Fruit fly (Drosophila melanogaster): ENCODE results near the gene CG43074.

The CG43074 gene

dm6 chr3L:3452684-3453083 lies 31.8 kb downstream of the CG43074 start (continued):
- TF ChIP-seq sens (GFP tag) = peak; percentile 54
- TF ChIP-seq tin (GFP tag; optimal IDR thresholded peaks at IDR 0.05) = no peak
- TF ChIP-seq Kr (GFP tag; optimal IDR thresholded peaks at IDR 0.05) = no peak
- TF ChIP-seq Sry-β (GFP tag; optimal IDR thresholded peaks at IDR 0.05) = peak; percentile 9
- no peak for TF ChIP-seq Hr3 (GFP tag; optimal IDR thresholded peaks at IDR 0.05)
- TF ChIP-seq Mad (GFP tag; optimal IDR thresholded peaks at IDR 0.05) = no peak
- no peak for TF ChIP-seq emc (GFP tag; optimal IDR thresholded peaks at IDR 0.05)
- TF ChIP-seq GATAe (GFP tag; conservative IDR thresholded peaks at IDR 0.05) = no peak
- 0 out of 3 replicates have a peak, but pooled peaks have one; percentile 35 for TF ChIP-seq ci (GFP tag; IDR thresholded peaks at IDR 0.05)
- no peak for TF ChIP-seq CG4617 (GFP tag; optimal IDR thresholded peaks at IDR 0.05; ENCODE audit: borderline replicate concordance)
- no peak for TF ChIP-seq CG5953 (GFP tag; IDR thresholded peaks at IDR 0.05)
- TF ChIP-seq vfl (GFP tag; optimal IDR thresholded peaks at IDR 0.05) = no peak
- TF ChIP-seq bab2 (GFP tag; optimal IDR thresholded peaks at IDR 0.05) = no peak
- TF ChIP-seq prd (optimal IDR thresholded peaks at IDR 0.05) = no peak
- TF ChIP-seq prd (GFP tag; IDR thresholded peaks at IDR 0.05) = no peak
- TF ChIP-seq aop (GFP tag; IDR thresholded peaks at IDR 0.05) = no peak
- TF ChIP-seq phol (tag; optimal IDR thresholded peaks at IDR 0.05) = no peak
- TF ChIP-seq pita (GFP tag; optimal IDR thresholded peaks at IDR 0.05) = no peak
- TF ChIP-seq CG17802 (tag; optimal IDR thresholded peaks at IDR 0.05) = no peak

dm6 chr3L:3451774-3452173 lies 32.7 kb downstream of the CG43074 start:
- TF ChIP-seq CG5245 (GFP tag; optimal IDR thresholded peaks at IDR 0.05) = no peak
- TF ChIP-seq CG18619 (GFP tag; optimal IDR thresholded peaks at IDR 0.05) = no peak
- TF ChIP-seq Chrac-16 (GFP tag; optimal IDR thresholded peaks at IDR 0.05) = no peak
- 0 out of 3 replicates have a peak, but pooled peaks have one; percentile 18 for TF ChIP-seq CG11560 (tag; IDR thresholded peaks at IDR 0.05)
- 0 out of 2 replicates have a peak, but pooled peaks have one; percentile 10 for TF ChIP-seq klu (GFP tag; IDR thresholded peaks at IDR 0.05)
- no peak for TF ChIP-seq pan (optimal IDR thresholded peaks at IDR 0.05)
- TF ChIP-seq pan (GFP tag; optimal IDR thresholded peaks at IDR 0.05 in 1 of 2, IDR thresholded peaks at IDR 0.05 in 1 of 2) = no peak
- TF ChIP-seq slou (GFP tag; optimal IDR thresholded peaks at IDR 0.05) = no peak
- no peak for TF ChIP-seq fd102C (GFP tag; optimal IDR thresholded peaks at IDR 0.05)
- no peak for TF ChIP-seq CG16779 (GFP tag; IDR thresholded peaks at IDR 0.05)
- TF ChIP-seq CG1603 (tag; optimal IDR thresholded peaks at IDR 0.05) = no peak
- no peak for TF ChIP-seq CG33557 (GFP tag; optimal IDR thresholded peaks at IDR 0.05)
- TF ChIP-seq CG4730 (GFP tag; IDR thresholded peaks at IDR 0.05) = no peak
- TF ChIP-seq mld (GFP tag; IDR thresholded peaks at IDR 0.05; ENCODE audit: partially characterized antibody) = no peak
- TF ChIP-seq ATbp (GFP tag; optimal IDR thresholded peaks at IDR 0.05) = no peak
- TF ChIP-seq her (GFP tag; optimal IDR thresholded peaks at IDR 0.05) = no peak
- no peak for TF ChIP-seq ase (GFP tag; IDR thresholded peaks at IDR 0.05)
- TF ChIP-seq al (GFP tag; IDR thresholded peaks at IDR 0.05) = no peak
- no peak for TF ChIP-seq CG14667 (GFP tag; IDR thresholded peaks at IDR 0.05)
- TF ChIP-seq sim (GFP tag; IDR thresholded peaks at IDR 0.05) = no peak
- no peak for TF ChIP-seq HLHmδ (GFP tag; optimal IDR thresholded peaks at IDR 0.05)
- TF ChIP-seq Aef1 (GFP tag; IDR thresholded peaks at IDR 0.05) = no peak
- no peak for TF ChIP-seq Ada2b (GFP tag; IDR thresholded peaks at IDR 0.05)
- peak; percentile 62 for TF ChIP-seq Ets65A (GFP tag)
- no peak for TF ChIP-seq lov (optimal IDR thresholded peaks at IDR 0.05)
- TF ChIP-seq lov (GFP tag; IDR thresholded peaks at IDR 0.05) = no peak
- TF ChIP-seq CG13894 (tag; optimal IDR thresholded peaks at IDR 0.05) = no peak
- no peak for TF ChIP-seq cato (GFP tag; optimal IDR thresholded peaks at IDR 0.05; ENCODE audit: borderline replicate concordance)
- TF ChIP-seq CG12769 (tag; optimal IDR thresholded peaks at IDR 0.05) = no peak
- TF ChIP-seq H2.0 (GFP tag; IDR thresholded peaks at IDR 0.05) = no peak
- TF ChIP-seq HLH4C (GFP tag; IDR thresholded peaks at IDR 0.05; ENCODE audit: partially characterized antibody) = no peak
- TF ChIP-seq MBD-R2 (GFP tag; IDR thresholded peaks at IDR 0.05) = 0 out of 2 replicates have a peak, but pooled peaks have one; percentile 19
- peak; percentile 62 for TF ChIP-seq Med (GFP tag)
- TF ChIP-seq sob (GFP tag; IDR thresholded peaks at IDR 0.05) = no peak
- no peak for TF ChIP-seq CG18011 (GFP tag; optimal IDR thresholded peaks at IDR 0.05)
